Fruit fly (Drosophila melanogaster): ENCODE data around the gene DIP-kappa.

DIP-kappa gene

DNA sequence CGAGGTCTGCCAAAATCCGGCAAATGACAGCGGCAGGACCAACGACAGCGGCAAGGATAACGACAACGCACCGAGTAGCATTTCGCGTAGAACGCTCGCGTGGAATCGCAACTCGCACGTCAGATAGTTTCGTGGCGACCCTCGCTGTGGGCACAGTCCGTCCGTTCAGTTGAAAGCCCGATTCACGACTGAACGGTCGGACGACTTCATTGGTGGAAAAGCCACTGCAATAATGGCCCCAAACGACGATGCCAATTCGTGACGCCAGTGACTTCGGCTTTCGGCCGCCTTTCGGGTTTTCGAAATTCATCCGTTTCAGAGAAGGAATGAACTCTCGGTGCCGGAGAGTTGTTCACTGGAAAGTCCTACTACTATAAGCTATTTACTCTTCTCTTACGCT is at the start of gene DIP-kappa:
DIP-kappa (minus strand) TSS at position 200 of the 400 bp plus-strand sequence.
- TF ChIP-seq CG8478 (optimal IDR thresholded peaks at IDR 0.05) (no peak), CTCF (optimal IDR thresholded peaks at IDR 0.05) (no peak)

DNA sequence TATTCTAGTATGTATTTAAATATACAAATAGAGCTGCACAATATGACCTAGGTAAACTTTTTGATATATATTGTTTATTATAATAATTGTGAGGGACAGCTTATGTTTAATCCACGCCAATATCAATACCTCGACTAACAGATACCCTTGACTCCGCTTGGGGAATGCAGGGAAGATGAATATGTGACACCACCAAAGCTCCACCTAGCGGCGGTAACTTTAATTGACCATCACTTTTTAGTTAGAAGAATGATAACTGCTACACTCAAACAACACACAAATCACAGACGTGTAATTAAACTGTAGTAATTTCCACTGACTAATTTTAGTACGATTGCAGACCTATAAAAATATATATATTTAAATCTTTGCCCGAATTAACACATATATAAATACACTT is 46.0 kb upstream of the DIP-kappa start:
- TF ChIP-seq CTCF (optimal IDR thresholded peaks at IDR 0.05) (peak in 1 of 2 experiments; percentile 55), CG8478 (optimal IDR thresholded peaks at IDR 0.05) (no peak)

DNA sequence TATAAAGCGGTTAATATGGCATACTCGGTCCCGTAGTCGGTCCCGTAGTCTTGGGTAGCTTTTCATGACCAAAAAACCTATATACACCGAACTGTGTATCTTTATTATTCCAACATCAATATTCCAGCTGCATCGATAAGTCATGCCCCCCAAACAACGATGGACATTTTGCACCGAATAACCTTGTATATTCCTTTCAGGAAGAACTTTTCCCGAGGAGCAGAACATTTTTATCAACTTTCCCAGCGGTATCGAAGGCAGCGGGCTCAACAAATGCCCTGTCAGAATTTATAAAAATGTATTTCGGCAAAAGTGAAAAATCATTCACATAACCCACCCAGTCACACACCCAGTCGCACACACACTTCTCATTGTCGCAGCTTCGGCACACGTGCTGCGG is 29.5 kb upstream of the DIP-kappa start, which contains the start of gene TM9SF4:
TM9SF4 (plus strand) TSS at position 301 of the 400 bp plus-strand sequence.
- TF ChIP-seq CG8478 (optimal IDR thresholded peaks at IDR 0.05) (no peak), CTCF (optimal IDR thresholded peaks at IDR 0.05) (no peak)

DNA sequence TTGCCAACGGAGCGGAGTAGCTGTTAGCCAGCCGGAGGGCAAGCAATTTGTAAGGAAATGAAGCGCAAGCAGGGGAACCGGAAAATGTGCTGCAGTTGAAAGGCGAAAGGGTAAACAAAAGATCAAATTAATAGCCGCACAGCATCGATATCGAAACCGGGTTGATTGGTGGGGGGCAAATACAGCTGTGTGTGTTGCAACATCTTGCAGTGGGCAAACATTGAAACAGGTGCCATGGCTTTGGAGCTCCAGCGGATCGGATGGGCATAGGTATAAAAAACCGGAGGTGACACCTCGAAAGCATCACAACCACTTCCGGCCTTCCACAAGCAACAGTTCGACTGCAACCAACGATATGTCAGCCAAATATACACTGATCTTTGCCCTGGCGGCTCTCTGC is 18.7 kb upstream of the DIP-kappa start, which contains the start of gene nur:
nur (plus strand) TSS at position 301 of the 400 bp plus-strand sequence.
- TF ChIP-seq CG8478 (optimal IDR thresholded peaks at IDR 0.05) (no peak), CTCF (optimal IDR thresholded peaks at IDR 0.05) (no peak)

DNA sequence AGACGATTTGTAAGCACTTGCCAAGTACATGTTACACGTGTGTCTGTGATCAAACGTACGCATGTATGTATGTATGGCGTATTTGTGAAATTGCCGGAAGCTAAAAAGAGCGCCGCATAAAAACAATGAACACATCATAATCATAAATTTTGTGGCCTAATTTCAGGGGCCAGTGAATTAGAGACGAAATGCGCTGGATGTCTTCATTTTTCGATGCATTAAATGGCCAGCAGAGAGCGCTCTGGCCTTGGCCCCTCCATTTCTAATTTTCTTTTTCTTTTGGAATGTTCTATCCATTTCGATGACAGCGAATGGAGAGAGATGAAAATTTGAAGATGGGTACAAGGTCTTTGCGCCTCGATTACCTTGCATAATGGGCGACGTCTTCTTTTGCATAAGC is 15.2 kb upstream of the DIP-kappa start:
- TF ChIP-seq CTCF (optimal IDR thresholded peaks at IDR 0.05) (peak; percentile 56 to 68), CG8478 (optimal IDR thresholded peaks at IDR 0.05) (no peak)

DNA sequence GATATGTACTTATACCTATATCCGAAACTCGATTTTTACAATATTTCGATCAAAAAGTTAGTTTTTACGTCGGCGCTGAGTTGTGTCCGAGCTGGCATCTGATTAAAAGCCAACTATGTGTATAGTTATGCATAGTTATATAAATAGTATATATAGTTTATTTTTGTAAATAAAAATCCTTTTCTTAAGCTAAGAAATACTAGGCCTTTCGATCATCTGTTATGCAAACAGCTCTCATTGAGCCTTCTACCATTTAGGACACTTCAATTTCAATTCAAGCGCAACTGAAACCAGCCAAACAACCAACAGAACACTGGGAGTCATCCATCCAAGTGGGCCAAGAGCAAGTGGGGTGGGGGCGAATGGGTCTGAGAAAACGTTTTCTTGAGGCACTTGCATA is 6.4 kb upstream of the DIP-kappa start, which contains the start of gene CG9014:
CG9014 (minus strand) TSS at position 101 of the 400 bp plus-strand sequence.
- TF ChIP-seq CG8478 (optimal IDR thresholded peaks at IDR 0.05), result no peak
- no peak for TF ChIP-seq CTCF (optimal IDR thresholded peaks at IDR 0.05)

DNA sequence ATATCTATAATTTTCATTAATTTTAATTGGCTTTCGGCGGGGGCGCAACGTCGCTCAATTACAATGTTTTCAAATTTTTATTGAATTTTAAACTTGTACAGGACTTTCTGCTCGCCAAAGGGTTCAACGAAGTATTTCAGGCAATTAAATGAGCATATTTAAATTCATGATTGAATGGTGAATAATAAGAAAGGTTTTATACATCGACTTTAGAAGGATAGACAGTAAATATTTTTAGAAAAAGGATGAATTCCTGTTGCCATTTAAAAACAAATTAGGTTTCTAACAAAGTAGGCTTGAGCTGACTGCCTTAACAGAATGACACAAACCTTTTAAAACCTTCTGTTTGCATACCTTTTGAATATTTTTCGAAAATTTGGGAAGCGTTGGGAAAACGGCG is 9.2 kb downstream of the DIP-kappa start, which contains the start of gene Gpo3:
Gpo3 (plus strand) TSS at position 301 of the 400 bp plus-strand sequence.
- TF ChIP-seq CTCF (optimal IDR thresholded peaks at IDR 0.05) (no peak), CG8478 (optimal IDR thresholded peaks at IDR 0.05) (no peak)

DNA sequence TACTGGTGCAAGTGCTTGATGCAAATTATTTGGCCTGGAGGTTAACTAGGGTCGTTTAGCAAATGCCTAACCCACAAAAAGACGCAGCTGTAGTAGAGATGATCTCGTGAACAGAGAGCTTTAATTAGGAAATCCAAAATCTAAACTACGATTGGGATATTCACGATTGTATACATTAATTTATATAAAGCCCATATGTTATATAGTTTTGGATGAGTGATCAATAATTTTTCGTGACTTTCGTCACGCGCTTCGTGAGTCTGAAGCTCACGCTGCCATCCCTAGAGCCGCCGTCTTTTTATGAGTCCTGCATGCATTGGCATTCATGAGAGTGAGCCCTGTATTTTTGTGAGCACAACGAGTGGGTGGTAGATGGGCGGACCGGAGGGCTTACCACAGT is 18.1 kb downstream of the DIP-kappa start:
- TF ChIP-seq CTCF (optimal IDR thresholded peaks at IDR 0.05) (no peak), CG8478 (optimal IDR thresholded peaks at IDR 0.05) (no peak)

DNA sequence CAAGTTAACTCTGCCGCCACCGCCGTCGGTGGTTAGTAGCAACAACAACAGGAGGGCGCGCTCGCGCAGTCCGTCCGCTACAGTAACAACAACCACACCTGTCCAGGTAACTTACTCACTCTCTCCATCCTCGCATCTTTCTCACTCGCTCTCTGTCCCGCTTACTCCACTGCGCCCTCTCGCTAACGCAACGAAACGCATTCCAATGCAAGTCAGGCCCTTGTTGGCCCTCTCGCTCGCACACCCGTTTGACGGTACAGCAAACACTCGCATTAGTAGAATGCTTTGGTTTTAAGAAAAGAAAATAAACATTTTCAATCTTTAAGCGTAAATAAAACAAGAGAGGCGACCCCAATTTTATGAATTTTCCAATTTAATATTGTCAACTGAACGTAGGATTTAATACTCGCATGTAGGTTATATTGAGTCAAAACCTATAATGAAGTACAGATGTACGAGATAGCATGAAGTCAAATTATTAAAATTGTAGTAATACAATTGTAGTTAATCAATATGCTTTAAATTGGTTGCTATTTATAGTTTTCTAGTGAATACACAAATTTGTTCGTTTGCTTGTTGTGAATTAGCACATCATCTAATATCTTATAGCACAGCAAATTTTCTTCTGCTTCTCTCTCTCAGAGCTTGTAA is 51.0 kb downstream of the DIP-kappa start:
- TF ChIP-seq CG8478 (optimal IDR thresholded peaks at IDR 0.05), result no peak
- no peak for TF ChIP-seq CTCF (optimal IDR thresholded peaks at IDR 0.05)

DNA sequence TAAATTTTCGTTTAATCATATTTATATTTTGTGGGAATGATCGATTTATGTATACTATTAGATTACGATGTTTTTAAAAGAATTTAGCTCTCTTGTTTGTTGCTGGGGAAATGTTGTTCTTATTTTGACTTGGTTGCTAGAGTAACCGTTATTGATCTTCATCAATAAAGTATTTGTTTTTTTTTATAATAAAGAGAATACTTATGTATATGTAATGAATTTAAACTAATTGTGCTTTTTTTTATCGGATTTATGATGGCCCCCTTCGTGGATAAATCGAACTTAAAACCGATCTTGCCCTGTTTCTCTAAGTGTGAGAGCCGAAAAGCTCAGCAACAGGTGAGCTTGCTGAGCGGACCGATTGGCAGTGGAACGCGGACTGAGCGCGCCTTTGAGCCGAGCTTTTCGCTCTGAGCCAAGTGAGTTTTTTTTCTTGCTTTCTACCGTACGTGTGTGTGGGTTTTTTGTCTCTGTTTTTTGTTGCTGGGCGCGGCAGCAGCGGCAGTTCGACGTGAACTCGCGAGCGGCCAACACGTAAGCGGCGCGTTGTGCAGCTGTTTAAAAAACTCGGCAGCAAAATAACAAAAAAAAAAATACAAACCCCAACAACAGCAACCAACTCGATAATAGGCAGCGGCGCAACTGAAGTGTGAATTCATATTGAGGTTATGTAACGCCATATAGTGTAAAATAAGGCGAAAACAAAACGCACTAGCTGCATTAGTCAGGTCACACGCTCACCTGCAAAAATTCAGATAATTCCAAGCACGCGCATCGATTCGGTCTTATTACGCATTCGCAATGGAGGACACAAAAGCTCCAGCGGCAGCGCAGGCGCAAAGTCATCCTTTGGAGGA is 51.9 kb downstream of the DIP-kappa start, which contains the start of gene CG18507:
CG18507 (plus strand) TSS at position 501 of the 857 bp plus-strand sequence.
- TF ChIP-seq CTCF (optimal IDR thresholded peaks at IDR 0.05), result no peak
- no peak for TF ChIP-seq CG8478 (optimal IDR thresholded peaks at IDR 0.05)

DNA sequence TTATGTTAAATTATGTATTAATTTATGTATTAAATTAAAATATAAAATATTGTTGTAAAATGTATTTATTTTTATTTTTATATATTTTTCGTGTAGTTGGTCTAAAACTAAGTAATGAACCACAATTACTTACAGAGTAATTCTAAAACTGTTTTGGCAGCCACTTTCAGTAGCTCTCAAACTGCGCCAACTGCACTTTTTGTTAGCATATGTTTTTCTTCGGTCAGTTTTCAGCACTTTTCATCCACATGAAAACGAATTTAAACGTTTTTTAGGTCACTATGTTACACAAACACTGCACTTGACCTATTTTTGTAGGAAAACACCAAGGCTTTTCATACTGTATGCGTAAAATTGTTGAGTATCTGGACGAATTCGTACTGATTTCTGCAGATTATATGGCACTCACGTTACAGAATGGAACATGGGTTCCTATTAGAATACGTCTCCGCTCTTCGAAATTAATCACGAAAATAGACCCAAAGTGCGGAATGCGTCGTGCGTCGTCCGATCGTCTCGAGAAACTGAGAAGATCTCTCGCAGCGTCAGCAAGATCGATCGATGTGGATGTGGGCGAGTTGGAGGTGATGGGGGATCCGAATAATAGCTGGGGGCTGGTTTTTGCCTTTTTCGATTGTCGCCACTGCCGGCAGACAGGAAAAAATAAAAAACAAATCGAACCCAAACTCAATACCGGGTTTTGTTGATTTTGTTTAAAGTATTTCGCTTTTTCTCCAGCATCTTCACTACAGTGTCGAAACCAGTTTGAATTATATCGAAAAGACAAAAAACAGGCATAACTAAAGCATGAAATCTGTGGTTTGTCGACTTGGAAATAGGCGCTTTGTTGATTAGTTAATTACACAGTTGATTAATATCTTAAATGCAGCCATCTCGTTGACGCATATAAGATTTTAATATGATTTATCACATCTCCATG is 75.0 kb downstream of the DIP-kappa start, which contains the start of gene ics:
ics (minus strand) TSS at position 716 of the 940 bp plus-strand sequence.
- TF ChIP-seq CTCF (optimal IDR thresholded peaks at IDR 0.05), result peak; percentile 4 to 32
- no peak for TF ChIP-seq CG8478 (optimal IDR thresholded peaks at IDR 0.05)

DNA sequence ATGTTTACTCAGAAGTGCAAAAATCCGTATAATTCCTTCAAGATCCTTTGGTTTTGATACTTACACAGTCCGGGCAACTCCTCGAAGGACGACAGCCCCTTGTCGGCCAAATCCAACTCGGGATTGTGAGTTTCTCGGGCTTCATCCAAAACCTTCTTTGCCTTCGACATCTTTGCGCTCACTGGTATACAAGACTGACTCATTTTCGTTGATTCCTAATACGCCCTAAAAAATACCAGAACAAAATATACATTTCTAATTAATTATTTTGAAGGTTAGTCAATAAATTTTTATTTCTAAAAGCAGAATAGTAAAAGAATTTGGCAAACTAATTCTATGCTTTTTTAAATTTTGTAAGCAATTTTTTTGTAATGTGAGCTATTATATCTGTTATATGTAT is 76.1 kb downstream of the DIP-kappa start:
- TF ChIP-seq CTCF (optimal IDR thresholded peaks at IDR 0.05), result no peak
- no peak for TF ChIP-seq CG8478 (optimal IDR thresholded peaks at IDR 0.05)

DNA sequence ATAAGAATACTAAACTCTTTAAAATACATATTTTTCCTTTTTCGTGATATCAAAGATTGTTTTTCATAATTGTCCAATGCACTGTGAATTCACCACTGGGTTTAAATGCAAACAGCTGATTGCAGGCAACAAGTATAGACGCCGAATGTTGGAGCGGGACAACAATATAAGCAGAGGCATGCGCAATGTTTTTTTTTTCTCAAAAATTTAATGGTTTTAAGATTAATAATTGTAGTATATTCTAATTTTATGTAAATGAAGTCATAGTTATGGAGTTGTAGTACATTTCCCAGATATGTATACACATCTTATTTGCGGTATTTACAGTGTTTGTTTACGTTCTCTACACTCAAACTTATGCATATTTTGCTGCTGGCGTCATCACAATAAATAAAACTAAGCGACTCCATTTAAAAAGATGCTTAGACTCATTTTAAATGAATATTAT is 76.6 kb downstream of the DIP-kappa start:
- TF ChIP-seq CTCF (optimal IDR thresholded peaks at IDR 0.05), result no peak
- TF ChIP-seq CG8478 (optimal IDR thresholded peaks at IDR 0.05), result no peak

DNA sequence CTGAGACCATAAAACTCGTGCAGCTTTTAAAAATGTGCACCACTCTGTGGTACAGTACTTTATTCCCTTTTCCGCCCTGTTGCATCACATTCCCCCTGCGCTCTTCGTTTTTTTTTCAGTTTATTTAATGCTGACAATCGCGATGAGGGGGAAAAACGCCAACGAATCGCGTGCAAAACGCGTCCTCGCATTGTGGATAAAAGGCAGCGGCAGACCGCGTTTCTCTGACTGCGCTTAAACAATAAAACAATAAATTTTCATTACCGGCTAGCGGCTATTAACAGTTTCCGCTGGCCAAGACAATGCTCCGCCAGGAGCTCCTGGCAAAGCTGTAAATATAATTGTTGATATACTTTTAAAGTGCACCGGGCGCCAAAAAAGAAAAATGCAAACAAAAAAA is 87.2 kb downstream of the DIP-kappa start:
- TF ChIP-seq CTCF (optimal IDR thresholded peaks at IDR 0.05) (no peak), CG8478 (optimal IDR thresholded peaks at IDR 0.05) (no peak)
